Fruit fly (Drosophila melanogaster): Measurements from ENCODE around the gene CG2694.

DNA sequence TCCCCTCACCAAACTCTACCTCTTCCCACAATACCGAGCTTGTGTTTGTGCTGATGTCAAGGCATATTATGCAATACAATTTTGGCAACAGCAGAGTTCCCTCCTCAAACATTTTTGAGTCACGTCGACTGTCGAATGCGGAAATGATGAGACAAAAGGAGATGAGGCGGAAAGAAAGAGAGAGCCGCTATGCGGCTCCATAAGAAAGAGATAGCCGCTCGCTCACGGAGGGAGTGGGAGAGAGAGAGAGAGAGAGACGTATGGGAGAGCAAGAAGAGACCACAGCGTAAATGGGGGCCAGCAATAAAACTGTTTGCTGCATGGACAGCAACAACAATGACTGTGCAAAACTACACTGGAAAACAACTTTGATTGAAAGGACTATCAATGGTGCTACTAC is 51.6 kb downstream of the CG2694 start:
- no peak for TF ChIP-seq esn (GFP tag; optimal IDR thresholded peaks at IDR 0.05)
- TF ChIP-seq OdsH (GFP tag; optimal IDR thresholded peaks at IDR 0.05): no peak
- no peak for TF ChIP-seq Blimp-1 (GFP tag; optimal IDR thresholded peaks at IDR 0.05)
- TF ChIP-seq Gug (GFP tag; IDR thresholded peaks at IDR 0.05): no peak
- no peak for TF ChIP-seq CG6792 (GFP tag; optimal IDR thresholded peaks at IDR 0.05)
- TF ChIP-seq CG8319 (GFP tag; optimal IDR thresholded peaks at IDR 0.05): no peak
- TF ChIP-seq CG6808 (GFP tag; optimal IDR thresholded peaks at IDR 0.05): no peak
- no peak for TF ChIP-seq svp (GFP tag)
- TF ChIP-seq acj6 (GFP tag; optimal IDR thresholded peaks at IDR 0.05): no peak
- TF ChIP-seq fd59A (GFP tag; optimal IDR thresholded peaks at IDR 0.05): no peak
